Fruit fly (Drosophila melanogaster): ENCODE results near the gene pnr.

Gene pnr

DNA sequence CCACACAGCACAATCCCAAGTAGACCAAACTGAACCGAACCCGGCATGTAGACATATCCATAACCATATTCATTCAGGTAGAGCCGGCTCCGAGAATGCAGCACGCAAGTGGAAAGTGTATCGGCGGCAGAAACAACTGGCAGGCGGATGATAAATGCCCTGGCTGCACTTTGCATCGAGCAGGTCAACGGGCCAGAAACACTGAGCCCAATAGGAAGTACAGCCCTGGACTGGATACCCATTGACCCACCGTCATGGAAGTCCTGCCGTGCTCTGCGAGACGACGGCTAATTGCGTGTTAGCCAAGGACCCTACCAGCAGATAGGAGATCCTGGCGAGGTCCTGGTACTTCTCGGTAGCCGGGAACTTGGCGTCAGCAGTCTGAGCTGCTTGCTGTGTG, 3.7 kb downstream of the pnr start:
- TF ChIP-seq gl (tag; optimal IDR thresholded peaks at IDR 0.05) (no peak), CG9948 (tag; optimal IDR thresholded peaks at IDR 0.05) (no peak), CG8159 (tag; optimal IDR thresholded peaks at IDR 0.05) (no peak), CG34367 (tag; optimal IDR thresholded peaks at IDR 0.05) (no peak), D1 (tag; optimal IDR thresholded peaks at IDR 0.05) (no peak), CG17806 (tag; optimal IDR thresholded peaks at IDR 0.05) (no peak), Pif1A (GFP tag; optimal IDR thresholded peaks at IDR 0.05) (no peak), EcR (GFP tag; optimal IDR thresholded peaks at IDR 0.05) (no peak), CG13204 (GFP tag; optimal IDR thresholded peaks at IDR 0.05) (no peak), CG8301 (tag; optimal IDR thresholded peaks at IDR 0.05) (no peak), CG15710 (tag; optimal IDR thresholded peaks at IDR 0.05) (no peak), CG12605 (GFP tag; IDR thresholded peaks at IDR 0.05) (no peak), CG32121 (GFP tag; IDR thresholded peaks at IDR 0.05) (no peak), Ets98B (GFP tag; IDR thresholded peaks at IDR 0.05) (no peak), Snoo (tag; optimal IDR thresholded peaks at IDR 0.05) (no peak)

DNA sequence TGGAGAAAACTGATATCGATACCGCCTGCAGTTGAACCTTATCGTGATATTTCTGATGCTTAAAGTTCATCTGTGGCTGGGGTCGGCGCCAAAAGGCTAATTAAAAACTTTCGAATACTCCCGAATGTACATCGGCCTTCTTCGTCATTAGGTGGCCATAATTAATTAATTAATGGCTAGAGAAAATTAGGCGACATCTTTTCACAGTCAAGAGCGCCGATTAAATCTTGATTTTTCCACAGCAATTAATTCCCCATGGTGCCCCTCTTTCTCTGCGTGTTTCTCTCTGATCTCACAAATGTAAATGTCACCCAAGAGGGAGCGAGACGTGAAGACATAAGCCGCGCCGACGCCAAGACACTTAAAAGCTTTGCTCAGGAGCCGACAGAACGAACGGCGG, 4.6 kb downstream of the pnr start:
- TF ChIP-seq CG15710 (tag; optimal IDR thresholded peaks at IDR 0.05): no peak
- no peak for TF ChIP-seq D1 (tag; optimal IDR thresholded peaks at IDR 0.05)
- no peak for TF ChIP-seq CG17806 (tag; optimal IDR thresholded peaks at IDR 0.05)
- TF ChIP-seq Snoo (tag; optimal IDR thresholded peaks at IDR 0.05): no peak
- no peak for TF ChIP-seq CG8301 (tag; optimal IDR thresholded peaks at IDR 0.05)
- no peak for TF ChIP-seq CG4496 (GFP tag; IDR thresholded peaks at IDR 0.05)
- TF ChIP-seq gl (tag; optimal IDR thresholded peaks at IDR 0.05): no peak
- no peak for TF ChIP-seq Pif1B (GFP tag; optimal IDR thresholded peaks at IDR 0.05)
- no peak for TF ChIP-seq EcR (GFP tag; optimal IDR thresholded peaks at IDR 0.05)
- TF ChIP-seq fd96Ca (GFP tag; IDR thresholded peaks at IDR 0.05): no peak
- no peak for TF ChIP-seq CG34367 (tag; optimal IDR thresholded peaks at IDR 0.05)
- no peak for TF ChIP-seq CG14655 (GFP tag; optimal IDR thresholded peaks at IDR 0.05)

DNA sequence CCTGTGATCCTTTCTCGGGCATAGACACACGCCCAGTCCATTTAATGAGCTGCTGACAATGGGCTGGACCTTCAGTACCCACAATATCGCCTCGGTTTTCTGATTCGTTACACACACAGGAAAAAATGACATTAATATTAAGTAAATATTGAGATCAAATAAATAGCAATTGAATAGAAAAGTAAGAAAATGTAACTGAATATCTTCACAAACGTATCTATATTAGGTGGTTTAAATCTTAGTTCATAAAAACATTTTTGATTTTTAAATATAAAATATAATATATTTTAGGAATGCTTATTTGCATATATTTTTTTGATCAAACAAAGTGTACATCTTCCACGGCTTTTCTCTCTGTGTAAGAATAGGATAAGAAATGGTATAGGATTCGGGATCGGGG, 7.8 kb downstream of the pnr start:
- TF ChIP-seq Snoo (tag; optimal IDR thresholded peaks at IDR 0.05): no peak
- TF ChIP-seq CG9948 (tag; optimal IDR thresholded peaks at IDR 0.05): no peak
- no peak for TF ChIP-seq CG4496 (GFP tag; IDR thresholded peaks at IDR 0.05)
- TF ChIP-seq CG34367 (tag; optimal IDR thresholded peaks at IDR 0.05): no peak
- TF ChIP-seq fd96Ca (GFP tag; IDR thresholded peaks at IDR 0.05): no peak
- no peak for TF ChIP-seq rn (GFP tag; IDR thresholded peaks at IDR 0.05)
- no peak for TF ChIP-seq D1 (tag; optimal IDR thresholded peaks at IDR 0.05)
- no peak for TF ChIP-seq CG8159 (tag; optimal IDR thresholded peaks at IDR 0.05)
- TF ChIP-seq EcR (GFP tag; optimal IDR thresholded peaks at IDR 0.05): no peak
- no peak for TF ChIP-seq CG13204 (GFP tag; optimal IDR thresholded peaks at IDR 0.05)

DNA sequence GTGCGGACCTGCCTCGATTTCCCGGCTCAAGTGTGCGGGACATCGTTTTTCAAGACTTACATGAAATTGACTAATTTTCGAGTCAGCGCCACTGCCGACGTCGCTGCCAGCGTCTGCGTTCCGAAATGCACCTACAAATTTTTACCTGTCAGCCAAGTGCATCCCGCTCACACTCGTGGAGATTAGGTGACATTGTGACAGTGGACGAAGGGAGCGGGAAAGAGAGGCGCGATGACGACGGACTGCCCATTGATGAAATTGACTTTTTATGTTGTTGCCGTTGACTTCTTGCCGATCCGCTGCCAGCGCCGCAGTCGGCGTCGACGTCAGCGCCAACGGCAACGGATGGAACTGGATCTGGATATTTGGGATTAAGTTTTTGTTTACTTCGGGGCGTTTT, 8.3 kb downstream of the pnr start:
- TF ChIP-seq CG12605 (GFP tag; IDR thresholded peaks at IDR 0.05) (no peak), EcR (GFP tag; optimal IDR thresholded peaks at IDR 0.05) (no peak), Ets98B (GFP tag; IDR thresholded peaks at IDR 0.05) (no peak), CG10348 (GFP tag; IDR thresholded peaks at IDR 0.05) (no peak), CG15710 (tag; optimal IDR thresholded peaks at IDR 0.05) (no peak), gl (tag; optimal IDR thresholded peaks at IDR 0.05) (no peak), fd96Ca (GFP tag; IDR thresholded peaks at IDR 0.05) (no peak), CG8301 (tag; optimal IDR thresholded peaks at IDR 0.05) (no peak), CG34367 (tag; optimal IDR thresholded peaks at IDR 0.05) (no peak), CG14655 (GFP tag; optimal IDR thresholded peaks at IDR 0.05) (no peak)

DNA sequence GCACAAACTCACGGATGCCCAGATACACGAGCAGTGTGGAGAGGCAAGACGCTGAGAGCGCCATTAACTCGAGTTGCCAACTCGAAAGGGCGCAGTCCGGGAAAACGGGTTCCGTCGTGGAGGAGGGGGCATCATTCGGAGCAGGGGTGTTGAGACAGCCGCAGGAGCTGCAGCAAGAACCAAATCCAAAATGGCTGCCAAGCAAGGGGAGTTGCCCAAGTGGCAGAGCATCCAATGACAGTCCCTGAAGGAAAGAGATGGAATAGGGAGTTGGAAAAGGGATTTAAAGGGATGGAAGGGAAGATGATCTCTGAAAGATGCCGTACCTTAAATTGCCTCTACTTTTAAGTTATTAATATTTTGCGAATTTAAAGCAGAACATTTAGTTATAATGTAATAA, 12.2 kb downstream of the pnr start:
- TF ChIP-seq D1 (tag; optimal IDR thresholded peaks at IDR 0.05) (peak; percentile 15), Pif1B (GFP tag; optimal IDR thresholded peaks at IDR 0.05) (no peak), CG4496 (GFP tag; IDR thresholded peaks at IDR 0.05) (no peak), CG34367 (tag; optimal IDR thresholded peaks at IDR 0.05) (no peak), EcR (GFP tag; optimal IDR thresholded peaks at IDR 0.05) (no peak), CG8159 (tag; optimal IDR thresholded peaks at IDR 0.05) (no peak), CG13204 (GFP tag; optimal IDR thresholded peaks at IDR 0.05) (no peak), Snoo (tag; optimal IDR thresholded peaks at IDR 0.05) (no peak), CG32121 (GFP tag; IDR thresholded peaks at IDR 0.05) (no peak)

DNA sequence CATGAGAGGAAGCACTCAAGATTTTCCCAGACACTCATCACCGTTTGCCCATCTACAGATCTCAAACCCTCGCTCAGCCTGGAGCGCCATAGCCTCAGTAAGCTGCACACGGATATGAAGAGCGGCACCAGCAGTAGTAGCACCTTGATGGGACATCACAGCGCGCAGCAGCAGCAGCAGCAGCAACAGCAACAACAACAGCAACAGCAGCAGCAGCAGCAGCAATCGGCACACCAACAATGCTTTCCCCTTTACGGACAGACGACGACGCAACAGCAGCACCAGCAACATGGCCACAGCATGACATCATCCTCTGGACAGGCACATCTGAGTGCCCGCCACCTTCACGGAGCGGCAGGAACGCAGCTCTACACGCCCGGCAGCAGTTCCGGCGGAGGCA, 13.7 kb downstream of the pnr start:
- TF ChIP-seq CG4496 (GFP tag; IDR thresholded peaks at IDR 0.05) (no peak), CG15710 (tag; optimal IDR thresholded peaks at IDR 0.05) (no peak), CG8301 (tag; optimal IDR thresholded peaks at IDR 0.05) (no peak), CG8159 (tag; optimal IDR thresholded peaks at IDR 0.05) (no peak), rn (GFP tag; IDR thresholded peaks at IDR 0.05) (no peak), gl (tag; optimal IDR thresholded peaks at IDR 0.05) (no peak), CG10348 (GFP tag; IDR thresholded peaks at IDR 0.05) (no peak), fd96Ca (GFP tag; IDR thresholded peaks at IDR 0.05) (no peak), CG12605 (GFP tag; IDR thresholded peaks at IDR 0.05) (no peak), D1 (tag; optimal IDR thresholded peaks at IDR 0.05) (no peak), Ets98B (GFP tag; IDR thresholded peaks at IDR 0.05) (no peak), EcR (GFP tag; optimal IDR thresholded peaks at IDR 0.05) (no peak), Pif1B (GFP tag; optimal IDR thresholded peaks at IDR 0.05) (no peak)

DNA sequence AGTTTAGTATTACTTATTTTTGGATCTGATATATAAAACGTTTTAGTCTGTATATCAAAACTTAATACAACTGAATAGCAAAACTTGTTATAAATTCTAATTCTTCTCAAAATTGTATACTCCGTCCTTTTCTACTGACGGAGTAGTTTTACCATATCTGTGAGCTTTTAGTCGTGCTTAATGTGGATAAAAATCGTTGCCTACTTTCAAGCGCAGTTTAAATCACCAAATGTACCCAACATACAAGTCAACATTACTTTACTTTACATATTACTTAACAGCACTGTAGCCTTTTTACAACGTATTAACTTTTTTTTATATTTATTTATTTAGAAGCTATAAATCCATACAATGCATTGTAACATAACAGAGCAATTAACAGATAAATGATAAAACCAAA, 15.0 kb downstream of the pnr start:
- TF ChIP-seq CG15710 (tag; optimal IDR thresholded peaks at IDR 0.05) (no peak), D1 (tag; optimal IDR thresholded peaks at IDR 0.05) (peak; percentile 38)

All from whole organism, pupa.